Fruit fly (Drosophila melanogaster) whole organism, embryonic: ENCODE data around the gene ZnT86D.

ENCODE experiments used
- CG10431 ChIP-seq: fragments of 200-800 bp; sonication (Bioruptor generic); optimal IDR thresholded peaks from 3 replicates; lab custom pipeline; 2018; ENCODE audit warnings: missing biosample characterization, mild to moderate bottlenecking, missing genetic modification characterization
- CG10654 ChIP-seq: fragments of 200-800 bp; sonication (Bioruptor generic); optimal IDR thresholded peaks from 2 replicates; lab custom pipeline; 2016; ENCODE audit warnings: missing biosample characterization, missing genetic modification characterization
- CG11456 ChIP-seq: fragments of 200-800 bp; sonication (Bioruptor generic); IDR thresholded peaks from 3 replicates; pipeline ENCODE4 v1.3.6; 2022; ENCODE audit warnings: missing biosample characterization, missing genetic modification characterization
- CG12299 ChIP-seq: fragments of 200-800 bp; sonication (Bioruptor generic); optimal IDR thresholded peaks from 2 replicates; lab custom pipeline; 2018; ENCODE audit warnings: missing biosample characterization, mild to moderate bottlenecking, missing genetic modification characterization
- CG12942 ChIP-seq: fragments of 200-800 bp; sonication (Bioruptor generic); optimal IDR thresholded peaks from 3 replicates; lab custom pipeline; 2016; ENCODE audit warnings: missing biosample characterization, missing genetic modification characterization
- CG13296 ChIP-seq: fragments of 200-800 bp; sonication (Bioruptor generic); optimal IDR thresholded peaks from 3 replicates; lab custom pipeline; 2018; ENCODE audit warnings: missing biosample characterization, mild to moderate bottlenecking, missing genetic modification characterization
- CG13775 ChIP-seq: fragments of 200-800 bp; sonication (Bioruptor generic); optimal IDR thresholded peaks from 3 replicates; lab custom pipeline; 2017; ENCODE audit warnings: missing biosample characterization, mild to moderate bottlenecking, missing genetic modification characterization
- CG14050 ChIP-seq: fragments of 200-800 bp; sonication (Bioruptor generic); IDR thresholded peaks from 3 replicates; pipeline ENCODE4 v1.3.6; 2022; ENCODE audit warnings: missing biosample characterization, missing genetic modification characterization
- CG15696 ChIP-seq: fragments of 200-800 bp; sonication (Bioruptor generic); optimal IDR thresholded peaks from 2 replicates; lab custom pipeline; 2019; ENCODE audit warnings: missing biosample characterization, mild to moderate bottlenecking, missing genetic modification characterization, moderate library complexity
- CG1647 ChIP-seq: fragments of 200-800 bp; sonication (Bioruptor generic); optimal IDR thresholded peaks from 3 replicates; lab custom pipeline; 2016; ENCODE audit warnings: missing biosample characterization, missing genetic modification characterization
- CG2116 ChIP-seq: fragments of 200-800 bp; sonication (Bioruptor generic); optimal IDR thresholded peaks from 3 replicates; lab custom pipeline; 2018; ENCODE audit warnings: missing biosample characterization, mild to moderate bottlenecking, missing genetic modification characterization
- CG32532 ChIP-seq: fragments of 200-800 bp; sonication (Bioruptor generic); IDR thresholded peaks from 2 replicates; pipeline ENCODE4 v1.3.6; 2022; ENCODE audit warnings: missing biosample characterization, missing genetic modification characterization
- CG3847 ChIP-seq: fragments of 200-800 bp; sonication (Bioruptor generic); IDR thresholded peaks from 2 replicates; pipeline ENCODE4 v1.3.6; 2022; ENCODE audit warnings: missing biosample characterization, missing genetic modification characterization
- CG3995 ChIP-seq: fragments of 200-800 bp; sonication (Bioruptor generic); optimal IDR thresholded peaks from 3 replicates; lab custom pipeline; 2016; ENCODE audit warnings: missing biosample characterization, missing genetic modification characterization
- CG5180 ChIP-seq: fragments of 200-800 bp; sonication (Bioruptor generic); optimal IDR thresholded peaks from 3 replicates; lab custom pipeline; 2017; ENCODE audit warnings: missing biosample characterization, missing genetic modification characterization, mild to moderate bottlenecking, moderate library complexity, missing genetic modification reagents
- CG6654 ChIP-seq: fragments of 200-800 bp; sonication (Bioruptor generic); optimal IDR thresholded peaks from 2 replicates; lab custom pipeline; 2017; ENCODE audit warnings: missing biosample characterization, mild to moderate bottlenecking, missing genetic modification characterization
- CG7271 ChIP-seq: fragments of 200-800 bp; sonication (Bioruptor generic); optimal IDR thresholded peaks from 2 replicates; lab custom pipeline; 2018; ENCODE audit warnings: missing biosample characterization, mild to moderate bottlenecking, missing genetic modification characterization, moderate library complexity
- CG7372 ChIP-seq: fragments of 200-800 bp; sonication (Bioruptor generic); IDR thresholded peaks from 2 replicates; pipeline ENCODE4 v1.3.6; 2022; ENCODE audit warnings: missing biosample characterization, missing genetic modification characterization
- CG9437 ChIP-seq: fragments of 200-800 bp; sonication (Bioruptor generic); optimal IDR thresholded peaks from 2 replicates; lab custom pipeline; 2018; ENCODE audit warnings: missing biosample characterization, mild to moderate bottlenecking, missing genetic modification characterization
- CG9609 ChIP-seq: fragments of 200-800 bp; sonication (Bioruptor generic); optimal IDR thresholded peaks from 3 replicates; lab custom pipeline; 2016; ENCODE audit warnings: missing biosample characterization, missing genetic modification characterization
- CTCF ChIP-seq: fragments of 200-800 bp; sonication (Bioruptor generic); optimal IDR thresholded peaks from 2 replicates; lab custom pipeline; 2017; ENCODE audit warnings: missing biosample characterization, mild to moderate bottlenecking, missing genetic modification characterization, moderate library complexity
- Dfd ChIP-seq, 2 experiments: fragments of >200 bp; optimal IDR thresholded peaks; 2 replicates each; lab custom pipeline; 2017; ENCODE audit warnings: missing biosample characterization in 2 of 2, missing genetic modification characterization in 2 of 2
- Dip3 ChIP-seq: fragments of 200-800 bp; sonication (Bioruptor generic); optimal IDR thresholded peaks from 3 replicates; lab custom pipeline; 2016; ENCODE audit warnings: missing biosample characterization, missing genetic modification characterization
- HmgD ChIP-seq: fragments of 200-800 bp; sonication (Bioruptor generic); optimal IDR thresholded peaks from 3 replicates; lab custom pipeline; 2016; ENCODE audit warnings: missing biosample characterization, missing genetic modification characterization
- Hsf ChIP-seq: fragments of 200-800 bp; sonication (Bioruptor generic); optimal IDR thresholded peaks from 3 replicates; lab custom pipeline; 2016; ENCODE audit warnings: missing biosample characterization, missing genetic modification characterization
- MTF-1 ChIP-seq: fragments of 200-800 bp; sonication (Bioruptor generic); optimal IDR thresholded peaks from 2 replicates; lab custom pipeline; 2018; ENCODE audit warnings: missing biosample characterization, mild to moderate bottlenecking, missing genetic modification characterization, borderline replicate concordance
- Neu2 ChIP-seq: fragments of 200-800 bp; sonication (Bioruptor generic); optimal IDR thresholded peaks from 3 replicates; lab custom pipeline; 2016; ENCODE audit warnings: missing biosample characterization, missing genetic modification characterization, borderline replicate concordance
- Oli ChIP-seq: fragments of 200-800 bp; sonication (Bioruptor generic); optimal IDR thresholded peaks from 2 replicates; lab custom pipeline; 2018; ENCODE audit warnings: missing biosample characterization, mild to moderate bottlenecking, missing genetic modification characterization, moderate library complexity
- PHDP ChIP-seq: fragments of 200-800 bp; sonication (Bioruptor generic); optimal IDR thresholded peaks from 3 replicates; lab custom pipeline; 2018; ENCODE audit warnings: missing biosample characterization, mild to moderate bottlenecking, missing genetic modification characterization, moderate library complexity
- Pdp1 ChIP-seq, 2 experiments: fragments of 200-800 bp; sonication (Bioruptor generic); optimal IDR thresholded peaks; 3 replicates each; lab custom pipeline; 2016; ENCODE audit warnings: missing biosample characterization in 2 of 2, missing genetic modification characterization in 2 of 2, mild to moderate bottlenecking in 1 of 2, moderate library complexity in 1 of 2
- Poxn ChIP-seq: fragments of 200-800 bp; sonication (Bioruptor generic); IDR thresholded peaks from 2 replicates; pipeline ENCODE4 v1.3.6; 2022; ENCODE audit warnings: missing biosample characterization, missing genetic modification characterization
- Ptx1 ChIP-seq: fragments of 200-800 bp; sonication (Bioruptor generic); IDR thresholded peaks from 2 replicates; pipeline ENCODE4 v1.3.6; 2022; ENCODE audit warnings: missing biosample characterization, missing genetic modification characterization
- Rx ChIP-seq: fragments of 200-800 bp; sonication (Bioruptor generic); IDR thresholded peaks from 2 replicates; pipeline ENCODE4 v1.3.6; 2022; ENCODE audit warnings: missing biosample characterization, missing genetic modification characterization
- Ssrp ChIP-seq: fragments of 200-800 bp; sonication (Bioruptor generic); optimal IDR thresholded peaks from 2 replicates; lab custom pipeline; 2018; ENCODE audit warnings: missing biosample characterization, mild to moderate bottlenecking, missing genetic modification characterization, moderate library complexity
- TFAM ChIP-seq: fragments of 200-800 bp; sonication (Bioruptor generic); optimal IDR thresholded peaks from 2 replicates; lab custom pipeline; 2017; ENCODE audit warnings: missing biosample characterization, missing genetic modification characterization, inconsistent platforms
- ab ChIP-seq: fragments of 200-800 bp; sonication (Bioruptor generic); optimal IDR thresholded peaks from 2 replicates; lab custom pipeline; 2016; ENCODE audit warnings: missing biosample characterization, missing genetic modification characterization
- ap ChIP-seq: fragments of 200-800 bp; sonication (Bioruptor generic); IDR thresholded peaks from 2 replicates; pipeline ENCODE4 v1.3.6; 2022; ENCODE audit warnings: missing biosample characterization, missing genetic modification characterization
- cad ChIP-seq: fragments of >200 bp; optimal IDR thresholded peaks from 2 replicates; lab custom pipeline; 2017; ENCODE audit warnings: missing biosample characterization, missing genetic modification characterization
- chinmo ChIP-seq: fragments of 200-800 bp; sonication (Bioruptor generic); IDR thresholded peaks from 4 replicates; pipeline ENCODE4 v1.3.6; 2022; ENCODE audit warnings: missing biosample characterization, missing genetic modification characterization; ENCODE audit not compliant: partially characterized antibody
- dan ChIP-seq: fragments of 200-800 bp; sonication (Bioruptor generic); IDR thresholded peaks from 2 replicates; pipeline ENCODE4 v1.3.6; 2022; ENCODE audit warnings: missing biosample characterization, missing genetic modification characterization
- en ChIP-seq: fragments of 200-800 bp; sonication (Bioruptor generic); optimal IDR thresholded peaks from 2 replicates; lab custom pipeline; 2016; ENCODE audit warnings: missing biosample characterization, missing genetic modification characterization
- gfzf ChIP-seq: fragments of 200-800 bp; sonication (Bioruptor generic); optimal IDR thresholded peaks from 2 replicates; lab custom pipeline; 2016; ENCODE audit warnings: missing biosample characterization, mild to moderate bottlenecking, missing genetic modification characterization, moderate library complexity
- kay ChIP-seq: fragments of 200-800 bp; sonication (Bioruptor generic); optimal IDR thresholded peaks from 2 replicates; lab custom pipeline; 2016; ENCODE audit warnings: missing biosample characterization, missing genetic modification characterization
- luna ChIP-seq: fragments of 200-800 bp; sonication (Bioruptor generic); optimal IDR thresholded peaks from 2 replicates; lab custom pipeline; 2016; ENCODE audit warnings: missing biosample characterization, missing genetic modification characterization
- pfk ChIP-seq: fragments of 200-800 bp; sonication (Bioruptor generic); optimal IDR thresholded peaks from 2 replicates; lab custom pipeline; 2018; ENCODE audit warnings: missing biosample characterization, mild to moderate bottlenecking, missing genetic modification characterization, moderate library complexity
- pho ChIP-seq: fragments of 200-800 bp; sonication (Bioruptor generic); optimal IDR thresholded peaks from 2 replicates; lab custom pipeline; 2016; ENCODE audit warnings: missing biosample characterization, missing genetic modification characterization
- pnt ChIP-seq: fragments of 200-800 bp; sonication (Bioruptor generic); optimal IDR thresholded peaks from 3 replicates; lab custom pipeline; 2016; ENCODE audit warnings: missing biosample characterization, missing genetic modification characterization
- pros ChIP-seq: fragments of 200-800 bp; sonication (Bioruptor generic); optimal IDR thresholded peaks from 3 replicates; lab custom pipeline; 2019; ENCODE audit warnings: missing biosample characterization, mild to moderate bottlenecking, missing genetic modification characterization, moderate library complexity
- pum ChIP-seq: fragments of 200-800 bp; sonication (Bioruptor generic); optimal IDR thresholded peaks from 2 replicates; lab custom pipeline; 2016; ENCODE audit warnings: missing biosample characterization, missing genetic modification characterization
- ro ChIP-seq: fragments of 200-800 bp; sonication (Bioruptor generic); IDR thresholded peaks from 2 replicates; pipeline ENCODE4 v1.3.6; 2022; ENCODE audit warnings: missing biosample characterization, missing genetic modification characterization
- sens ChIP-seq: fragments of 200-800 bp; sonication (Bioruptor generic); peaks from one replicate; lab custom pipeline; 2016; ENCODE audit warnings: missing biosample characterization, missing genetic modification characterization
- tgo ChIP-seq: fragments of 200-800 bp; sonication (Bioruptor generic); IDR thresholded peaks from 3 replicates; pipeline ENCODE4 v1.3.6; 2022; ENCODE audit warnings: missing biosample characterization, missing genetic modification characterization

The ZnT86D gene

dm6 chr3R:11226496-11226895, 12.2 kb upstream of the ZnT86D start, which contains the start of gene CG17726 (continued):
- TF ChIP-seq pros, result peak; percentile 38
- TF ChIP-seq CG5180 (GFP tag; lab: Kevin White, UChicago), result no peak
- TF ChIP-seq Pdp1 (GFP tag; optimal IDR thresholded peaks at IDR 0.05; lab: Kevin White, UChicago), result peak; percentile 90 to 95
- TF ChIP-seq tgo (GFP tag; lab: Robert Waterston, UW), result peak; percentile 98
- TF ChIP-seq pum (GFP tag; lab: Kevin White, UChicago), result peak; percentile 88
- peak; percentile 98 for TF ChIP-seq Ptx1
- peak; percentile 96 for TF ChIP-seq CG13296
- peak; percentile 99 for TF ChIP-seq ap (GFP tag; lab: Robert Waterston, UW)
- peak; percentile 95 for TF ChIP-seq ro (GFP tag; lab: Robert Waterston, UW)
- TF ChIP-seq sens (GFP tag; lab: Kevin White, UChicago), result peak; percentile 99
- peak; percentile 95 for TF ChIP-seq Rx (GFP tag; lab: Robert Waterston, UW)
- TF ChIP-seq ab (GFP tag; lab: Kevin White, UChicago), result peak; percentile 27
- peak; percentile 98 for TF ChIP-seq CG14050 (GFP tag; lab: Robert Waterston, UW)
- peak; percentile 93 for TF ChIP-seq CG9437
- peak; percentile 93 for TF ChIP-seq CG10654 (GFP tag; lab: Kevin White, UChicago)
- peak; percentile 90 for TF ChIP-seq TFAM
- no peak for TF ChIP-seq Neu2 (GFP tag; lab: Kevin White, UChicago)
- peak; percentile 62 for TF ChIP-seq HmgD (GFP tag; lab: Kevin White, UChicago)
- TF ChIP-seq CG9609 (GFP tag; lab: Kevin White, UChicago), result peak; percentile 86
- TF ChIP-seq CG6654 (GFP tag; lab: Kevin White, UChicago), result peak; percentile 69
- peak; percentile 86 for TF ChIP-seq pnt (GFP tag; lab: Kevin White, UChicago)
- peak; percentile 98 for TF ChIP-seq CG32532
- TF ChIP-seq pho (GFP tag; lab: Kevin White, UChicago), result peak; percentile 87
- TF ChIP-seq MTF-1 (GFP tag; lab: Kevin White, UChicago), result peak; percentile 92
- peak; percentile 80 for TF ChIP-seq CG1647
- TF ChIP-seq CG7271 (tag; lab: Kevin White, UChicago), result peak; percentile 93
- peak; percentile 97 for TF ChIP-seq CG7372 (GFP tag; lab: Robert Waterston, UW)
- TF ChIP-seq luna, result peak; percentile 27
- TF ChIP-seq CG2116 (GFP tag; lab: Kevin White, UChicago), result peak; percentile 86
- TF ChIP-seq Oli (tag; lab: Kevin White, UChicago), result peak; percentile 97
- peak; percentile 98 for TF ChIP-seq CG12299 (tag; lab: Kevin White, UChicago)
- peak; percentile 68 for TF ChIP-seq en (GFP tag; lab: Kevin White, UChicago)
- TF ChIP-seq pfk (GFP tag; lab: Kevin White, UChicago), result no peak
- peak; percentile 99 for TF ChIP-seq PHDP (tag; lab: Kevin White, UChicago)
- peak; percentile 74 for TF ChIP-seq CG3995 (GFP tag; lab: Kevin White, UChicago)
- TF ChIP-seq CG3847 (GFP tag; lab: Robert Waterston, UW), result peak; percentile 97
- TF ChIP-seq gfzf (GFP tag; lab: Kevin White, UChicago), result peak; percentile 20
- TF ChIP-seq Dfd (GFP tag; optimal IDR thresholded peaks at IDR 0.05; lab: Kevin White, UChicago), result no peak
- peak; percentile 81 for TF ChIP-seq Dip3 (GFP tag; lab: Kevin White, UChicago)
- TF ChIP-seq CG15696 (tag; lab: Kevin White, UChicago), result peak; percentile 96
- peak; percentile 91 for TF ChIP-seq CG10431 (GFP tag; lab: Kevin White, UChicago)
- peak; percentile 73; the same call in 1 of the 2 replicates for TF ChIP-seq dan (GFP tag; lab: Robert Waterston, UW)
- TF ChIP-seq CG12942 (GFP tag; lab: Kevin White, UChicago), result peak; percentile 95
- TF ChIP-seq Ssrp (tag; lab: Kevin White, UChicago), result peak; percentile 97
- TF ChIP-seq CG11456 (GFP tag; lab: Robert Waterston, UW), result peak; percentile 97
- TF ChIP-seq chinmo, result no peak
- TF ChIP-seq CTCF (GFP tag; lab: Kevin White, UChicago), result peak; percentile 36
- TF ChIP-seq Poxn (GFP tag; lab: Robert Waterston, UW), result peak; percentile 90
- peak; percentile 97 for TF ChIP-seq Hsf (GFP tag; lab: Kevin White, UChicago)
- TF ChIP-seq cad (GFP tag; lab: Kevin White, UChicago), result no peak
- peak; percentile 96 for TF ChIP-seq CG13775
- peak; percentile 87 for TF ChIP-seq kay (GFP tag; lab: Kevin White, UChicago)
